Worm (Caenorhabditis elegans): ENCODE measurements around the gene phf-31.

DNA sequence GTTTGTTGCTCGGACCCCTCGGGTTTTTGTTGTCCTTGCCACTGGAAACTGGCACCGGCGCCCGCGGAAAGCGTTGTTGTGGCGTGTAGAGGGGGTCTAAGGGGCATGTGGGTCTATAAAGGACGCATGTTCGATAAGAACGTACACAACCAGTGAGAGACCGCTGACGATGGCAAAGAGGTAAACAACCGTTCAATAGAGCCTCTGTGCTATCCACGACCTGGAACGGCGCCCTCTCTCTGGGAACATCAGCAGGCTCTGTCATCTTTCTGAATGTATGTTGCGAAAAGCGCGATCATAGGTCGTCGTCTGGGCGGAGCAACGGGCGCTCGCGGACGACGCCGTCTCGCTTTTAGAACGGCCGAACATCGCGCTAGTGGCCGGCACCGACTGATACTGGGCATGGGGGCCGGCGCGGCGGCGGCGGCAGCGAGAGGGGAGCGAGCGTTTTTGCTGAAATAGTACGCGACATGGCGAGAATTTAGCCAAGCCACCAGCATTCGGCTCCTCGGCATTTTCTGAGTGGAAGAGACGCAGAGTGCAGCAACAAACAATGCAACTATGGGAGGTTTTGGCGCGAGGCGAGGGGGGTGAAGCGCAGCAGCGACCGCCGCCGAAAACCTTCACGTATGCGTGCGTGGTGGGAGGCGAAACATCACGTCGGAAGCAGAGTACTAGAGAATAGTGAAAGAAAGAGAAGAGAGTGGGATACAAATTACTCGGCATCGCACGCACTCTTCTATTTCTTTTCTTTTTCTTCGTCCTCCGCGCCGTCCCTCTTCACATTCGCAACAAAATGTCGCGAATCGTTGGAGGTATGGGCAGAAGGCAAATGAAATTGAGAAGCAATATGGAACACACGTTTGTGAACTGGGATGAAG is 44.5 kb upstream of the phf-31 start:
- TF ChIP-seq nhr-12 (tag; optimal IDR thresholded peaks at IDR 0.05) (no peak), ama-1 (optimal IDR thresholded peaks at IDR 0.05) (peak; percentile 36), unc-39 (tag; optimal IDR thresholded peaks at IDR 0.05) (peak; percentile 54), nhr-10 (tag; optimal IDR thresholded peaks at IDR 0.05) (no peak), snpc-4 (tag; optimal IDR thresholded peaks at IDR 0.05) (peak; percentile 20), nhr-237 (tag; optimal IDR thresholded peaks at IDR 0.05) (peak; percentile 55), elt-1 (tag; optimal IDR thresholded peaks at IDR 0.05) (no peak), lin-13 (GFP tag; optimal IDR thresholded peaks at IDR 0.05) (peak; percentile 61), alr-1 (tag; optimal IDR thresholded peaks at IDR 0.05) (no peak)

Data from whole organism, L2 larva.